Worm (Caenorhabditis elegans): ENCODE results near the gene cpg-2.

- TF ChIP-seq sptf-2 (GFP tag; optimal IDR thresholded peaks at IDR 0.05) (no peak), F37B4.10 (GFP tag; IDR thresholded peaks at IDR 0.05) (no peak), unc-130 (GFP tag; optimal IDR thresholded peaks at IDR 0.05) (no peak), unc-62 (GFP tag; optimal IDR thresholded peaks at IDR 0.05) (no peak), F10E7.11 (tag; optimal IDR thresholded peaks at IDR 0.05) (no peak), let-607 (tag; optimal IDR thresholded peaks at IDR 0.05) (no peak), F57C9.4 (tag; optimal IDR thresholded peaks at IDR 0.05) (no peak), snpc-1.3 (tag; optimal IDR thresholded peaks at IDR 0.05; ENCODE audit: insufficient read depth) (no peak), snpc-4 (GFP tag; optimal IDR thresholded peaks at IDR 0.05) (no peak), snpc-4 (tag; optimal IDR thresholded peaks at IDR 0.05) (no peak), B0019.2 (GFP tag; conservative IDR thresholded peaks at IDR 0.05) (no peak), him-1 (tag; optimal IDR thresholded peaks at IDR 0.05) (no peak)
These were observed 20.6 kb upstream of the cpg-2 start, which contains the start of gene B0280.2 for ce11 chrIII:7124364-7124763.
